ENCODE assay signal across 3 fruit fly cellular contexts in genomic region chr2L:7849472-7849871, dm6.
TF ChIP-seq lines count a peak whose summit lies in the region.

No protein-coding gene starts in this region.

- TF ChIP-seq CTCF in whole organism, embryonic (GFP tag; optimal IDR thresholded peaks at IDR 0.05; lab: Kevin White, UChicago): no peak

TF ChIP-seq in whole organism, embryonic, 481 proteins besides CTCF, POLR2A, EP300 and RAD21 (continues in another document):
- TF ChIP-seq fd96Cb (tag; optimal IDR thresholded peaks at IDR 0.05; lab: Kevin White, UChicago) (no peak), CG10543 (GFP tag; optimal IDR thresholded peaks at IDR 0.05; lab: Kevin White, UChicago) (no peak), Tbp (GFP tag; optimal IDR thresholded peaks at IDR 0.05; lab: Kevin White, UChicago) (no peak), Xrp1 (GFP tag; IDR thresholded peaks at IDR 0.05; lab: Robert Waterston, UW) (peak; percentile 50; the same call in 1 of the 2 replicates), fu2 (GFP tag; optimal IDR thresholded peaks at IDR 0.05; lab: Kevin White, UChicago) (no peak), crp (GFP tag; optimal IDR thresholded peaks at IDR 0.05; lab: Kevin White, UChicago) (no peak), Rx (GFP tag; IDR thresholded peaks at IDR 0.05; lab: Robert Waterston, UW) (no peak), Dbx (GFP tag; IDR thresholded peaks at IDR 0.05; lab: Robert Waterston, UW) (peak; percentile 64; the same call in 2 of the 3 replicates), Hr51 (GFP tag; optimal IDR thresholded peaks at IDR 0.05; lab: Kevin White, UChicago) (peak in 1 of 2 experiments; percentile 45), sisA (GFP tag; IDR thresholded peaks at IDR 0.05; lab: Robert Waterston, UW) (peak; percentile 36; the same call in 1 of the 2 replicates), Side (GFP tag; optimal IDR thresholded peaks at IDR 0.05; lab: Kevin White, UChicago) (no peak), caup (GFP tag; optimal IDR thresholded peaks at IDR 0.05; lab: Kevin White, UChicago; ENCODE audit: severe bottlenecking) (peak; percentile 2), CG34422 (GFP tag; IDR thresholded peaks at IDR 0.05; lab: Robert Waterston, UW) (0 out of 3 replicates have a peak, but pooled peaks have one; percentile 37), CG7839 (tag; optimal IDR thresholded peaks at IDR 0.05; lab: Kevin White, UChicago) (peak; percentile 47), CG12391 (tag; optimal IDR thresholded peaks at IDR 0.05; lab: Kevin White, UChicago) (peak; percentile 35), tna (GFP tag; IDR thresholded peaks at IDR 0.05; lab: Robert Waterston, UW; ENCODE audit: partially characterized antibody) (no peak), CG8359 (GFP tag; optimal IDR thresholded peaks at IDR 0.05; lab: Kevin White, UChicago; ENCODE audit: borderline replicate concordance) (no peak), CG4617 (GFP tag; optimal IDR thresholded peaks at IDR 0.05; lab: Kevin White, UChicago; ENCODE audit: borderline replicate concordance) (no peak), CG2120 (GFP tag; optimal IDR thresholded peaks at IDR 0.05; lab: Kevin White, UChicago) (no peak), tx (GFP tag; optimal IDR thresholded peaks at IDR 0.05; lab: Kevin White, UChicago) (no peak), CG8388 (GFP tag; optimal IDR thresholded peaks at IDR 0.05; lab: Kevin White, UChicago) (peak; percentile 36), aop (GFP tag; IDR thresholded peaks at IDR 0.05; lab: Robert Waterston, UW) (no peak), kah (GFP tag; optimal IDR thresholded peaks at IDR 0.05; lab: Kevin White, UChicago) (no peak), CG30431 (GFP tag; optimal IDR thresholded peaks at IDR 0.05; lab: Kevin White, UChicago) (no peak), CG17328 (GFP tag; IDR thresholded peaks at IDR 0.05; lab: Robert Waterston, UW) (0 out of 2 replicates have a peak, but pooled peaks have one; percentile 32), CG7556 (GFP tag; optimal IDR thresholded peaks at IDR 0.05; lab: Kevin White, UChicago) (peak; percentile 41), CG6689 (GFP tag; IDR thresholded peaks at IDR 0.05; lab: Robert Waterston, UW) (peak; percentile 22; the same call in 1 of the 2 replicates), CG31365 (tag; optimal IDR thresholded peaks at IDR 0.05; lab: Kevin White, UChicago) (no peak), yki (optimal IDR thresholded peaks at IDR 0.05; lab: Kevin White, UChicago) (no peak)

TF ChIP-seq in whole organism, prepupa, 60 proteins besides CTCF, POLR2A, EP300 and RAD21:
- no peak for TF ChIP-seq net (GFP tag; optimal IDR thresholded peaks at IDR 0.05; lab: Kevin White, UChicago)
- no peak for TF ChIP-seq fd85E (GFP tag; optimal IDR thresholded peaks at IDR 0.05; lab: Kevin White, UChicago)
- peak; percentile 12 for TF ChIP-seq achi (GFP tag; optimal IDR thresholded peaks at IDR 0.05; lab: Kevin White, UChicago)
- peak; percentile 35; the same call in 1 of the 3 replicates for TF ChIP-seq CG8119 (GFP tag; IDR thresholded peaks at IDR 0.05; lab: Robert Waterston, UW)
- TF ChIP-seq Smox (GFP tag; optimal IDR thresholded peaks at IDR 0.05; lab: Kevin White, UChicago): no peak
- TF ChIP-seq Met (GFP tag; optimal IDR thresholded peaks at IDR 0.05; lab: Kevin White, UChicago): no peak
- TF ChIP-seq CG6163 (GFP tag; IDR thresholded peaks at IDR 0.05; lab: Robert Waterston, UW): peak; percentile 37; the same call in 1 of the 3 replicates
- TF ChIP-seq CG10631 (GFP tag; optimal IDR thresholded peaks at IDR 0.05; lab: Kevin White, UChicago): peak; percentile 10
- peak; percentile 58 for TF ChIP-seq Eip78C (GFP tag; lab: Kevin White, UChicago)
- TF ChIP-seq Eip75B (GFP tag; optimal IDR thresholded peaks at IDR 0.05; lab: Kevin White, UChicago): no peak
- peak; percentile 33 for TF ChIP-seq CG32006 (GFP tag; optimal IDR thresholded peaks at IDR 0.05; lab: Kevin White, UChicago)

TF ChIP-seq in whole organism, pupa, 21 proteins besides CTCF, POLR2A, EP300 and RAD21:
- peak; percentile 20 for TF ChIP-seq CG8159 (tag; optimal IDR thresholded peaks at IDR 0.05; lab: Kevin White, UChicago)
- TF ChIP-seq CG32121 (GFP tag; IDR thresholded peaks at IDR 0.05; lab: Robert Waterston, UW): 0 out of 2 replicates have a peak, but pooled peaks have one; percentile 15
- TF ChIP-seq Pif1B (GFP tag; optimal IDR thresholded peaks at IDR 0.05; lab: Kevin White, UChicago): no peak
- peak; percentile 12 for TF ChIP-seq CG14655 (GFP tag; optimal IDR thresholded peaks at IDR 0.05; lab: Kevin White, UChicago)

Comparison
In these comparisons a context has a peak if more than half of its experiments do, and no peak if none do; other contexts are left out.
1. Of the 7 proteins assayed by ChIP-seq in both whole organism, embryonic and whole organism, prepupa: peak only in whole organism, embryonic: Blimp-1 and Sox102F; only in whole organism, prepupa: none; in both: none; in neither: 5.